Fruit fly (Drosophila melanogaster) whole organism, embryonic: ENCODE results near the gene RhoGAP93B.
A peak's percentile ranks its signal among the peaks of the same experiment; 100 is the strongest.

Source experiments
- ATbp ChIP-seq: fragments of 200-800 bp; sonication (Bioruptor generic); optimal IDR thresholded peaks from 2 replicates; lab custom pipeline; 2017; ENCODE audit warnings: missing biosample characterization, mild to moderate bottlenecking, missing genetic modification characterization, missing genetic modification reagents
- Aef1 ChIP-seq: fragments of 200-800 bp; sonication (Bioruptor generic); IDR thresholded peaks from 3 replicates; pipeline ENCODE4 v1.3.6; 2022; ENCODE audit warnings: missing biosample characterization, missing genetic modification characterization
- C15 ChIP-seq: fragments of 200-800 bp; sonication (Bioruptor generic); IDR thresholded peaks from 3 replicates; pipeline ENCODE4 v1.3.6; 2022; ENCODE audit warnings: missing biosample characterization, missing genetic modification characterization
- CG10959 ChIP-seq: fragments of 200-800 bp; sonication (Bioruptor generic); IDR thresholded peaks from 2 replicates; pipeline ENCODE4 v1.3.6; 2022; ENCODE audit warnings: missing biosample characterization, missing genetic modification characterization
- CG11560 ChIP-seq: fragments of 200-800 bp; sonication (Bioruptor generic); IDR thresholded peaks from 3 replicates; pipeline ENCODE4 v1.3.6; 2022; ENCODE audit warnings: missing biosample characterization, missing genetic modification characterization
- CG11695 ChIP-seq: fragments of 200-800 bp; sonication (Bioruptor generic); IDR thresholded peaks from 3 replicates; pipeline ENCODE4 v1.3.6; 2022; ENCODE audit warnings: missing biosample characterization, missing genetic modification characterization
- CG12744 ChIP-seq: fragments of 200-800 bp; sonication (Bioruptor generic); optimal IDR thresholded peaks from 2 replicates; lab custom pipeline; 2016; ENCODE audit warnings: missing biosample characterization, missing genetic modification characterization
- CG12942 ChIP-seq: fragments of 200-800 bp; sonication (Bioruptor generic); optimal IDR thresholded peaks from 3 replicates; lab custom pipeline; 2016; ENCODE audit warnings: missing biosample characterization, missing genetic modification characterization
- CG13287 ChIP-seq: fragments of 200-800 bp; sonication (Bioruptor generic); IDR thresholded peaks from 2 replicates; pipeline ENCODE4 v1.3.6; 2022; ENCODE audit warnings: missing biosample characterization, missing genetic modification characterization; ENCODE audit not compliant: partially characterized antibody
- CG15696 ChIP-seq: fragments of 200-800 bp; sonication (Bioruptor generic); optimal IDR thresholded peaks from 2 replicates; lab custom pipeline; 2019; ENCODE audit warnings: missing biosample characterization, mild to moderate bottlenecking, missing genetic modification characterization, moderate library complexity
- CG17328 ChIP-seq: fragments of 200-800 bp; sonication (Bioruptor generic); IDR thresholded peaks from 2 replicates; pipeline ENCODE4 v1.3.6; 2022; ENCODE audit warnings: missing biosample characterization, missing genetic modification characterization
- CG18599 ChIP-seq: fragments of 200-800 bp; sonication (Bioruptor generic); optimal IDR thresholded peaks from 3 replicates; lab custom pipeline; 2017; ENCODE audit warnings: missing biosample characterization, missing genetic modification characterization, mild to moderate bottlenecking, moderate library complexity, missing genetic modification reagents
- CG2712 ChIP-seq: fragments of 200-800 bp; optimal IDR thresholded peaks from 3 replicates; lab custom pipeline; 2019; ENCODE audit warnings: missing biosample characterization, mild to moderate bottlenecking, missing genetic modification characterization, moderate library complexity
- CG3281 ChIP-seq: fragments of 200-800 bp; sonication (Bioruptor generic); optimal IDR thresholded peaks from 3 replicates; lab custom pipeline; 2017; ENCODE audit warnings: missing biosample characterization, mild to moderate bottlenecking, missing genetic modification characterization
- CG33213 ChIP-seq: fragments of 200-800 bp; sonication (Bioruptor generic); optimal IDR thresholded peaks from 3 replicates; lab custom pipeline; 2016; ENCODE audit warnings: missing biosample characterization, missing genetic modification characterization
- CG4730 ChIP-seq: fragments of 200-800 bp; sonication (Bioruptor generic); IDR thresholded peaks from 2 replicates; pipeline ENCODE4 v1.3.6; 2022; ENCODE audit warnings: missing biosample characterization, missing genetic modification characterization
- CG5245 ChIP-seq: fragments of 200-800 bp; sonication (Bioruptor generic); optimal IDR thresholded peaks from 3 replicates; lab custom pipeline; 2016; ENCODE audit warnings: missing biosample characterization, missing genetic modification characterization
- CG9215 ChIP-seq: fragments of 200-800 bp; sonication (Bioruptor generic); IDR thresholded peaks from 2 replicates; pipeline ENCODE4 v1.3.6; 2022; ENCODE audit warnings: missing biosample characterization, missing genetic modification characterization
- D19A ChIP-seq: fragments of 200-800 bp; optimal IDR thresholded peaks from 3 replicates; lab custom pipeline; 2019; ENCODE audit warnings: missing biosample characterization, mild to moderate bottlenecking, missing genetic modification characterization, moderate library complexity
- Dref ChIP-seq: fragments of 200-800 bp; sonication (Bioruptor generic); IDR thresholded peaks from 2 replicates; pipeline ENCODE4 v1.3.6; 2022; ENCODE audit warnings: missing biosample characterization, missing genetic modification characterization
- Eip74EF ChIP-seq, 2 experiments: fragments of 200-800 bp in 1 of 2; fragments of >200 bp in 1 of 2; sonication (Bioruptor generic) in 1 of 2; optimal IDR thresholded peaks; 2 replicates each; lab custom pipeline; 2017 to 2019; ENCODE audit warnings: missing biosample characterization in 2 of 2, missing genetic modification characterization in 2 of 2, mild to moderate bottlenecking in 1 of 2, moderate library complexity in 1 of 2
- Ets65A ChIP-seq: fragments of 200-800 bp; sonication (Bioruptor generic); peaks from one replicate; lab custom pipeline; 2016; ENCODE audit warnings: missing biosample characterization, missing genetic modification characterization
- Fer3 ChIP-seq: fragments of 200-800 bp; sonication (Bioruptor generic); optimal IDR thresholded peaks from 2 replicates; lab custom pipeline; 2018; ENCODE audit warnings: missing biosample characterization, mild to moderate bottlenecking, missing genetic modification characterization, moderate library complexity
- H15 ChIP-seq: fragments of 200-800 bp; sonication (Bioruptor generic); IDR thresholded peaks from 3 replicates; pipeline ENCODE4 v1.3.6; 2022; ENCODE audit warnings: missing biosample characterization, missing genetic modification characterization
- Mad ChIP-seq: fragments of 200-800 bp; sonication (Bioruptor generic); optimal IDR thresholded peaks from 2 replicates; lab custom pipeline; 2016; ENCODE audit warnings: missing biosample characterization, missing genetic modification characterization
- Mrtf ChIP-seq: fragments of 200-800 bp; sonication (Bioruptor generic); IDR thresholded peaks from 3 replicates; pipeline ENCODE4 v1.3.6; 2022; ENCODE audit warnings: missing biosample characterization, missing genetic modification characterization
- Ptx1 ChIP-seq: fragments of 200-800 bp; sonication (Bioruptor generic); IDR thresholded peaks from 2 replicates; pipeline ENCODE4 v1.3.6; 2022; ENCODE audit warnings: missing biosample characterization, missing genetic modification characterization
- Rfx ChIP-seq: fragments of 200-800 bp; sonication (Bioruptor generic); IDR thresholded peaks from 2 replicates; pipeline ENCODE4 v1.3.6; 2022; ENCODE audit warnings: missing biosample characterization, missing genetic modification characterization
- Xrp1 ChIP-seq: fragments of 200-800 bp; sonication (Bioruptor generic); IDR thresholded peaks from 2 replicates; pipeline ENCODE4 v1.3.6; 2022; ENCODE audit warnings: missing biosample characterization, missing genetic modification characterization
- ab ChIP-seq: fragments of 200-800 bp; sonication (Bioruptor generic); optimal IDR thresholded peaks from 2 replicates; lab custom pipeline; 2016; ENCODE audit warnings: missing biosample characterization, missing genetic modification characterization
- al ChIP-seq: fragments of 200-800 bp; sonication (Bioruptor generic); IDR thresholded peaks from 2 replicates; pipeline ENCODE4 v1.3.6; 2022; ENCODE audit warnings: missing biosample characterization, missing genetic modification characterization
- chinmo ChIP-seq: fragments of 200-800 bp; sonication (Bioruptor generic); IDR thresholded peaks from 4 replicates; pipeline ENCODE4 v1.3.6; 2022; ENCODE audit warnings: missing biosample characterization, missing genetic modification characterization; ENCODE audit not compliant: partially characterized antibody
- chn ChIP-seq: fragments of 200-800 bp; sonication (Bioruptor generic); optimal IDR thresholded peaks from 2 replicates; lab custom pipeline; 2016; ENCODE audit warnings: missing biosample characterization, missing genetic modification characterization
- crol ChIP-seq: fragments of 200-800 bp; sonication (Bioruptor generic); IDR thresholded peaks from 2 replicates; pipeline ENCODE4 v1.3.6; 2022; ENCODE audit warnings: missing biosample characterization, missing genetic modification characterization
- cwo ChIP-seq: fragments of 200-800 bp; sonication (Bioruptor generic); optimal IDR thresholded peaks from 3 replicates; lab custom pipeline; 2017; ENCODE audit warnings: missing biosample characterization, missing genetic modification characterization, mild to moderate bottlenecking, moderate library complexity, missing genetic modification reagents
- dysf ChIP-seq: fragments of 200-800 bp; sonication (Bioruptor generic); IDR thresholded peaks from 3 replicates; pipeline ENCODE4 v1.3.6; 2022; ENCODE audit warnings: missing biosample characterization, missing genetic modification characterization
- gt ChIP-seq: fragments of 200-800 bp; sonication (Bioruptor generic); IDR thresholded peaks from 2 replicates; pipeline ENCODE4 v1.3.6; 2022; ENCODE audit warnings: missing biosample characterization, missing genetic modification characterization
- hb ChIP-seq: fragments of 200-800 bp; sonication (Bioruptor generic); IDR thresholded peaks from 3 replicates; pipeline ENCODE4 v1.3.6; 2022; ENCODE audit warnings: missing biosample characterization, missing genetic modification characterization; ENCODE audit not compliant: partially characterized antibody
- insv ChIP-seq, 2 experiments: fragments of 200-800 bp; sonication (Bioruptor generic); optimal IDR thresholded peaks; 3 replicates each; lab custom pipeline; 2016 to 2018; ENCODE audit warnings: missing biosample characterization in 2 of 2, missing genetic modification characterization in 2 of 2
- jumu ChIP-seq: fragments of 200-800 bp; sonication (Bioruptor generic); optimal IDR thresholded peaks from 3 replicates; lab custom pipeline; 2016; ENCODE audit warnings: missing biosample characterization, missing genetic modification characterization
- kni ChIP-seq: fragments of 200-800 bp; sonication (Bioruptor generic); optimal IDR thresholded peaks from 3 replicates; lab custom pipeline; 2017; ENCODE audit warnings: mild to moderate bottlenecking, missing biosample characterization, missing genetic modification reagents, missing genetic modification characterization
- lbe ChIP-seq: fragments of 200-800 bp; sonication (Bioruptor generic); optimal IDR thresholded peaks from 2 replicates; lab custom pipeline; 2016; ENCODE audit warnings: missing biosample characterization, mild to moderate bottlenecking, missing genetic modification characterization
- lmd ChIP-seq: fragments of 200-800 bp; sonication (Bioruptor generic); IDR thresholded peaks from 2 replicates; pipeline ENCODE4 v1.3.6; 2022; ENCODE audit warnings: missing biosample characterization, missing genetic modification characterization
- nerfin-1 ChIP-seq: fragments of 200-800 bp; sonication (Bioruptor generic); optimal IDR thresholded peaks from 3 replicates; lab custom pipeline; 2019; ENCODE audit warnings: missing biosample characterization, mild to moderate bottlenecking, missing genetic modification characterization, moderate library complexity
- pho ChIP-seq: fragments of 200-800 bp; sonication (Bioruptor generic); optimal IDR thresholded peaks from 2 replicates; lab custom pipeline; 2016; ENCODE audit warnings: missing biosample characterization, missing genetic modification characterization
- pzg ChIP-seq: fragments of 200-800 bp; sonication (Bioruptor generic); optimal IDR thresholded peaks from 3 replicates; lab custom pipeline; 2018; ENCODE audit warnings: missing biosample characterization, mild to moderate bottlenecking, missing genetic modification characterization, moderate library complexity
- sens ChIP-seq: fragments of 200-800 bp; sonication (Bioruptor generic); peaks from one replicate; lab custom pipeline; 2016; ENCODE audit warnings: missing biosample characterization, missing genetic modification characterization
- sqz ChIP-seq: fragments of 200-800 bp; sonication (Bioruptor generic); optimal IDR thresholded peaks from 3 replicates; lab custom pipeline; 2018; ENCODE audit warnings: missing biosample characterization, mild to moderate bottlenecking, missing genetic modification characterization
- tap ChIP-seq: fragments of 200-800 bp; optimal IDR thresholded peaks from 3 replicates; lab custom pipeline; 2019; ENCODE audit warnings: missing biosample characterization, mild to moderate bottlenecking, missing genetic modification characterization, moderate library complexity
- tio ChIP-seq: fragments of 200-800 bp; sonication (Bioruptor generic); optimal IDR thresholded peaks from 2 replicates; lab custom pipeline; 2017; ENCODE audit warnings: missing biosample characterization, missing genetic modification characterization, inconsistent platforms
- zfh1 ChIP-seq: fragments of 200-800 bp; sonication (Bioruptor generic); IDR thresholded peaks from 3 replicates; pipeline ENCODE4 v1.3.6; 2022; ENCODE audit warnings: missing biosample characterization, missing genetic modification characterization
- zfh2 ChIP-seq: fragments of 200-800 bp; sonication (Bioruptor generic); optimal IDR thresholded peaks from 2 replicates; lab custom pipeline; 2016; ENCODE audit warnings: missing biosample characterization, missing genetic modification characterization

The RhoGAP93B gene

dm6 chr3R:21065696-21066080 is 31.9 kb downstream of the RhoGAP93B start (continued):
- TF ChIP-seq CG12942 (GFP tag; lab: Kevin White, UChicago) (no peak), ATbp (GFP tag; lab: Kevin White, UChicago) (no peak), sens (GFP tag; lab: Kevin White, UChicago) (peak; percentile 66), Aef1 (no peak), gt (GFP tag; lab: Robert Waterston, UW) (no peak), Dref (GFP tag; lab: Robert Waterston, UW) (no peak), al (GFP tag; lab: Robert Waterston, UW) (no peak), Fer3 (tag; lab: Kevin White, UChicago) (no peak), CG15696 (no peak), ab (GFP tag; lab: Kevin White, UChicago) (no peak), lbe (GFP tag; lab: Kevin White, UChicago) (no peak), crol (no peak), tio (no peak), sqz (GFP tag; lab: Kevin White, UChicago) (no peak), CG9215 (GFP tag; lab: Robert Waterston, UW) (no peak), dysf (GFP tag; lab: Robert Waterston, UW) (0 out of 3 replicates have a peak, but pooled peaks have one; percentile 30), tap (tag; lab: Kevin White, UChicago) (no peak), Eip74EF (GFP tag; optimal IDR thresholded peaks at IDR 0.05; lab: Kevin White, UChicago) (no peak), CG3281 (GFP tag; lab: Kevin White, UChicago) (no peak), Mad (no peak), CG17328 (GFP tag; lab: Robert Waterston, UW) (0 out of 2 replicates have a peak, but pooled peaks have one; percentile 24), D19A (tag; lab: Kevin White, UChicago) (no peak), CG10959 (GFP tag; lab: Robert Waterston, UW) (no peak), CG2712 (no peak), cwo (GFP tag; lab: Kevin White, UChicago) (no peak), insv (GFP tag; optimal IDR thresholded peaks at IDR 0.05; lab: Kevin White, UChicago) (no peak), Xrp1 (GFP tag; lab: Robert Waterston, UW) (no peak), Rfx (peak; percentile 30; the same call in 1 of the 2 replicates), lmd (GFP tag; lab: Robert Waterston, UW) (no peak), Mrtf (GFP tag; lab: Robert Waterston, UW) (no peak), zfh2 (no peak), Ets65A (GFP tag; lab: Kevin White, UChicago) (peak; percentile 2), chinmo (GFP tag; lab: Robert Waterston, UW) (no peak), CG12744 (GFP tag; lab: Kevin White, UChicago) (no peak), pho (no peak), CG5245 (no peak), jumu (no peak), CG11560 (tag; lab: Robert Waterston, UW) (no peak), hb (no peak), kni (no peak), zfh1 (GFP tag; lab: Robert Waterston, UW) (0 out of 3 replicates have a peak, but pooled peaks have one; percentile 24), CG18599 (GFP tag; lab: Kevin White, UChicago) (no peak), pzg (GFP tag; lab: Kevin White, UChicago) (no peak), CG33213 (no peak), Ptx1 (GFP tag; lab: Robert Waterston, UW) (0 out of 2 replicates have a peak, but pooled peaks have one; percentile 17), chn (GFP tag; lab: Kevin White, UChicago) (no peak), H15 (GFP tag; lab: Robert Waterston, UW) (peak; percentile 30; the same call in 1 of the 3 replicates), C15 (GFP tag; lab: Robert Waterston, UW) (no peak), CG11695 (GFP tag; lab: Robert Waterston, UW) (no peak), CG4730 (no peak), nerfin-1 (tag; lab: Kevin White, UChicago) (no peak), CG13287 (GFP tag; lab: Robert Waterston, UW) (no peak)
